Worm (Caenorhabditis elegans): Measurements from ENCODE around the gene C55C3.6.

ce11 chrIV:5715341-5716112 is 32.5 kb downstream of the C55C3.6 start:
- TF ChIP-seq lin-39 (tag; optimal IDR thresholded peaks at IDR 0.05) (no peak), mdl-1 (tag; optimal IDR thresholded peaks at IDR 0.05) (no peak), ama-1 (optimal IDR thresholded peaks at IDR 0.05) (no peak), nhr-12 (tag; optimal IDR thresholded peaks at IDR 0.05) (no peak), jun-1 (tag; optimal IDR thresholded peaks at IDR 0.05) (no peak), ztf-11 (tag; optimal IDR thresholded peaks at IDR 0.05) (no peak), lin-15B (tag; optimal IDR thresholded peaks at IDR 0.05) (no peak), nhr-28 (tag; optimal IDR thresholded peaks at IDR 0.05) (no peak), fkh-2 (tag; optimal IDR thresholded peaks at IDR 0.05) (no peak), nhr-11 (tag; optimal IDR thresholded peaks at IDR 0.05) (no peak), tbx-2 (tag; optimal IDR thresholded peaks at IDR 0.05) (no peak)
